Worm (Caenorhabditis elegans) whole organism, late embryonic: ENCODE data around the gene prp-18.

Experiments
- dve-1 ChIP-seq: sonication (generic microtip); optimal IDR thresholded peaks from 2 replicates; lab custom pipeline; 2017; ENCODE audit warnings: antibody characterized with exemption, mild to moderate bottlenecking, missing genetic modification characterization, missing compliant biosample characterization
- ets-4 ChIP-seq: sonication (generic microtip); optimal IDR thresholded peaks from 2 replicates; lab custom pipeline; 2016; ENCODE audit warnings: missing genetic modification characterization, missing compliant biosample characterization
- pha-4 ChIP-seq: fragments of 150-350 bp; optimal IDR thresholded peaks from 2 replicates; lab custom pipeline; 2018; ENCODE audit warnings: missing biosample characterization, missing genetic modification reagents, missing genetic modification characterization
- rnt-1 ChIP-seq: sonication (generic microtip); optimal IDR thresholded peaks from 2 replicates; lab custom pipeline; 2016; ENCODE audit warnings: missing genetic modification characterization, missing compliant biosample characterization
- tbx-7 ChIP-seq: sonication (generic microtip); optimal IDR thresholded peaks from 2 replicates; lab custom pipeline; 2016; ENCODE audit warnings: missing genotype, missing genetic modification characterization, missing compliant biosample characterization

ce11 chrIV:9924419-9924818 is 40.2 kb upstream of the prp-18 start:
- TF ChIP-seq rnt-1 (tag; lab: Kevin White, UChicago) (no peak), ets-4 (no peak), pha-4 (no peak), dve-1 (no peak), tbx-7 (no peak)
